Fruit fly (Drosophila melanogaster): ENCODE results near the gene mrt.

mrt gene

DNA sequence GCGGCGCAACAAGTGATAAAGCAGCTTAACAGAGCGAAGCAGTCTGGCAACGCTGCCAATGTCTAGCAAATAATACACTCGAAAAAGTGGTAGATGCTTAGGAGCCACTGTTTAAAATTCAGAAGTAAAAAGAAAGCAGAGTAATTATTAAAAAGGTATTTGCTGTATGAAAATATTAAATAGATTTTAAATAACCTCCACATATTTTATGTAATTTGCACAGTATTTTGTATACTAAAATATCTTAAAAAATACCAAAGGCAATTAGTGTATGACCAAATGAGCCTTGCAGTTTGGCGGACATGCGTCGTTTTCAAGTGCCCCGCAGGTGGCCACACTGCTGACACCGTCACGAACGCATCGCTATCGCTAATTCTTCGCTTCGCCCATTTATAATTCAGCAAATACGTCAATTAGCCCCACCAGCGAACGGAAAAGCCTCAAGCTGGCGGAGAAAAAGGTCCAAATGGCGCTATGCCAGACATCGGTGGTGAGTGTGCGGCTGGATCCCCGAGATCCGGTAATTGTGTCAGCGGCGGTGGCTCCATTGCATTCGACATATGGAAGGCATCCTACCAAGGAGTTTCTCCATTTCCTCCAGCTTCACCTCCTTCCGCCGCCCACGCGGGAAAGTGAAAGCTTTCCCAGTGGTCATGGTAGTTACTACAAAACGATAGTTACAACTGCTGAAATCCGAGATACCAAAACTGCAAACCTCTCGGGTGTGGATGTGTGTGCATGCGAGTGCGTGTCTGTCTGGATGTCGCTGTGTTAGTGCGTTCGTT, 29.1 kb downstream of the mrt start, which contains the start of gene pll (continued):
- peak; percentile 61 for TF ChIP-seq Scr (GFP tag; IDR thresholded peaks at IDR 0.05; ENCODE audit: partially characterized antibody)
- TF ChIP-seq CG12219 (GFP tag; optimal IDR thresholded peaks at IDR 0.05): peak; percentile 21
- no peak for TF ChIP-seq CG12769 (tag; optimal IDR thresholded peaks at IDR 0.05)
- TF ChIP-seq Dref (GFP tag; IDR thresholded peaks at IDR 0.05): peak; percentile 37; the same call in 1 of the 2 replicates
- peak; percentile 68 for TF ChIP-seq onecut (GFP tag; IDR thresholded peaks at IDR 0.05)
- no peak for TF ChIP-seq D19B (GFP tag; optimal IDR thresholded peaks at IDR 0.05)
- TF ChIP-seq CG12155 (GFP tag; optimal IDR thresholded peaks at IDR 0.05): peak; percentile 83
- peak; percentile 85 for TF ChIP-seq lmd (GFP tag; IDR thresholded peaks at IDR 0.05)
- peak; percentile 87 for TF ChIP-seq Atf6 (GFP tag; IDR thresholded peaks at IDR 0.05)
- TF ChIP-seq CG32772 (GFP tag; IDR thresholded peaks at IDR 0.05): peak; percentile 89
- TF ChIP-seq Doc2 (GFP tag; IDR thresholded peaks at IDR 0.05): no peak
- no peak for TF ChIP-seq Neu2 (GFP tag; optimal IDR thresholded peaks at IDR 0.05; ENCODE audit: borderline replicate concordance)
- no peak for TF ChIP-seq ham (GFP tag; IDR thresholded peaks at IDR 0.05)
- peak; percentile 62; the same call in 1 of the 2 replicates for TF ChIP-seq dimm (GFP tag; IDR thresholded peaks at IDR 0.05)
- TF ChIP-seq CG2678 (tag; optimal IDR thresholded peaks at IDR 0.05): no peak
- 0 out of 3 replicates have a peak, but pooled peaks have one; percentile 41 for TF ChIP-seq Optix (GFP tag; IDR thresholded peaks at IDR 0.05)
- TF ChIP-seq CG11560 (tag; IDR thresholded peaks at IDR 0.05): peak; percentile 58; the same call in 1 of the 3 replicates
- peak; percentile 90 for TF ChIP-seq CG2712 (tag; optimal IDR thresholded peaks at IDR 0.05)

DNA sequence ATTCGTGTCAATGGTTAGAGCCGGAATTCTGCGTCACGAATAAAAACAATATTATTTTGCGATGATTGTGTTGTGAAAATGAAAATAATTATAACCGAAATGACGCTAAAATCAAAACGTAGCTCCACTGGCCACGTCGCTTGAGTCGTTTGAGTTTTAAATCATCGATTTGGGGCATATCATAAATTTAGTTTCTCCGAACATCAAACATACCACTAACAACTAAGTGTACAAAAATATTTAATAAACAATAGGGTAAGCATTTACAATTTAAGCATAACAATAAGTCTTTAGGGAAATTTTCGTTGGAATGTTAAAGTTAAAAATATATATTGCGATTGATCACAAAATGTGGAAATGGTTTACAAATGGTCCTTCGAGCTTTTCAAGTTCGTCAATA, 31.6 kb downstream of the mrt start, which contains the start of the genes TTLL6B and TfIIA-L:
TSS of gene TTLL6B (minus strand) at position 101 of the 400 bp plus-strand sequence.
TSS of gene TfIIA-L (plus strand) at position 206 of the 400 bp plus-strand sequence.
- TF ChIP-seq Camta (GFP tag; optimal IDR thresholded peaks at IDR 0.05): no peak
- TF ChIP-seq luna (GFP tag; optimal IDR thresholded peaks at IDR 0.05): no peak
- TF ChIP-seq mld (GFP tag; IDR thresholded peaks at IDR 0.05; ENCODE audit: partially characterized antibody): no peak
- no peak for TF ChIP-seq CHES-1-like (GFP tag; optimal IDR thresholded peaks at IDR 0.05)
- no peak for TF ChIP-seq oc (tag; optimal IDR thresholded peaks at IDR 0.05)

DNA sequence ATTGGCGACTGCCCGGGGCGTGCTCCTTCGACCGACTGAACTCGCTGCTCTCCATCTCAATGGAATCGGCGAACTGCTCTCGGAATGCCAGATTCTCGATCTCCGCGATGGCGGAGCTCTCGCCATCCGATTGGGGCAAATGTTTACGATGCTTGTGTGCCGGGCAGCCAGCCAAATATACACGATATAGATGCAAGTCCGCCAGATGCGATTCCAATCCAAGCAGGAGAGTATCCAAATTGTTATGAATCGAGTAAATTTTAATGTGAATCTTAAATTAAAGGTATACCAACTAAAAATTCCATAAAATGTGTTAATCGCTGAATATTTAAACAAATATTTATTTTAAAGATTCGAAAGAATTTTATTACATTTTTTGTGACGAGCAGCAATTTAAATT, 34.6 kb downstream of the mrt start, which contains the start of gene CG5984:
TSS of gene CG5984 (minus strand) at position 101 of the 400 bp plus-strand sequence.
- TF ChIP-seq CG17385 (GFP tag; optimal IDR thresholded peaks at IDR 0.05): no peak
- peak; percentile 32 for TF ChIP-seq Deaf1 (tag; optimal IDR thresholded peaks at IDR 0.05)
- TF ChIP-seq sd (tag; optimal IDR thresholded peaks at IDR 0.05): peak; percentile 88
- TF ChIP-seq H15 (GFP tag; IDR thresholded peaks at IDR 0.05): no peak
- TF ChIP-seq Nf-YC (tag; optimal IDR thresholded peaks at IDR 0.05): peak; percentile 37
- TF ChIP-seq CG10979 (tag; optimal IDR thresholded peaks at IDR 0.05): no peak

DNA sequence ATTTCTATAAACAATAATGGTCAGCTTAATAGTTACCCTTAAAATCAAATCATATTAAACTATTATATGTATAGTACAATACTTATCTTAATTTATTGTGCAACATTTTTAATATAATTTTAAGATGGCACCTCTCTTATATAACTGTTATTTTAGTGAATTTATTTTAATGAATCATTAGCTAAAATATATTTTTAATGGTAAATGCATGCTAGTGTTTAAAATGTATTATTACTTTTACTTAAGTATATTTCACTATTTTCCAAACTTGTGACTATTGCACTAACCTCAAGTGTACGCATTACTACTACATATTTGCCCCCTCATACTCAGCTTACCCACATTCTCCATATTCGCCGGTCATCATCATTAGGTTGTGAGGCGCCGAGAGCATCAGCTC, 36.2 kb downstream of the mrt start:
- TF ChIP-seq CG9876 (GFP tag; optimal IDR thresholded peaks at IDR 0.05) (no peak), tgo (GFP tag; IDR thresholded peaks at IDR 0.05) (peak; percentile 65; the same call in 2 of the 3 replicates), CG42726 (GFP tag; IDR thresholded peaks at IDR 0.05; ENCODE audit: partially characterized antibody) (no peak), HmgD (GFP tag; optimal IDR thresholded peaks at IDR 0.05) (no peak), h (optimal IDR thresholded peaks at IDR 0.05) (no peak), fd3F (GFP tag; optimal IDR thresholded peaks at IDR 0.05) (peak; percentile 64), Nf-YA (GFP tag; IDR thresholded peaks at IDR 0.05) (no peak), Six4 (GFP tag; optimal IDR thresholded peaks at IDR 0.05) (peak; percentile 53), bcd (GFP tag; optimal IDR thresholded peaks at IDR 0.05) (peak; percentile 67), ap (GFP tag; IDR thresholded peaks at IDR 0.05) (0 out of 2 replicates have a peak, but pooled peaks have one; percentile 49), Dip2 (GFP tag; IDR thresholded peaks at IDR 0.05) (no peak), CG10654 (GFP tag; optimal IDR thresholded peaks at IDR 0.05) (peak; percentile 33), Mad (GFP tag; optimal IDR thresholded peaks at IDR 0.05) (no peak), mirr (GFP tag; optimal IDR thresholded peaks at IDR 0.05) (no peak), CG12236 (GFP tag; optimal IDR thresholded peaks at IDR 0.05) (no peak), CG2712 (tag; optimal IDR thresholded peaks at IDR 0.05) (peak; percentile 93), CG3281 (GFP tag; optimal IDR thresholded peaks at IDR 0.05) (peak; percentile 84), CG10565 (GFP tag; optimal IDR thresholded peaks at IDR 0.05) (no peak)
